Worm (Caenorhabditis elegans): ENCODE measurements around the gene M05D6.3.

DNA sequence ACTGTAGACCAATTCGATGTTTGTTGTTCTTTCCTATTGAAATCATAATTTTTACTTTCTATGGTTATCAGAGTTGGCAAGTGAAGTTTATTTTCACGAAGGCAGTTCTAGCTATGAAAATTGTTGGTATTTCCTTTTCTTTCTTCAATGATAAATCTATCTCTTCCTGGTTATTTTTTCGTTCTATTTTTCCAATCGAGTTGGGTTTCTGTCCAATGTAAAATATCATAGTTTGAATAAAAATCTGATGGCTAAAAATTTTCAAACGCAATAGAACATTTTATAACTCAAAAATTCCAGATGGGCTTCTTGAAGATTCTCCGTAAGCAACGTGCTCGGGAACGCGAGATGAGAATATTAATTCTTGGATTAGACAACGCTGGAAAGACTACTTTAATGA lies 31.6 kb upstream of the M05D6.3 start, which contains the start of gene evl-20:
- TF ChIP-seq ama-1 (optimal IDR thresholded peaks at IDR 0.05) (no peak), flt-1 (GFP tag; IDR thresholded peaks at IDR 0.05) (no peak), hmbx-1 (tag; optimal IDR thresholded peaks at IDR 0.05) (no peak), B0310.2 (tag; optimal IDR thresholded peaks at IDR 0.05) (no peak), tra-4 (tag; optimal IDR thresholded peaks at IDR 0.05) (no peak)
